Fruit fly (Drosophila melanogaster) whole organism, embryonic: ENCODE data around the gene side-III.

Experiments used
- Antp ChIP-seq: fragments of 200-800 bp; sonication (Bioruptor generic); optimal IDR thresholded peaks from 3 replicates; lab custom pipeline; 2016; ENCODE audit warnings: missing biosample characterization, missing genetic modification characterization
- Blimp-1 ChIP-seq: fragments of 200-800 bp; sonication (Bioruptor generic); optimal IDR thresholded peaks from 3 replicates; lab custom pipeline; 2018; ENCODE audit warnings: missing biosample characterization, missing genetic modification characterization, mild to moderate bottlenecking, moderate library complexity, missing genetic modification reagents
- Bteb2 ChIP-seq: fragments of 200-800 bp; sonication (Bioruptor generic); optimal IDR thresholded peaks from 2 replicates; lab custom pipeline; 2016; ENCODE audit warnings: missing biosample characterization, missing genetic modification characterization
- CG10543 ChIP-seq: fragments of 200-800 bp; sonication (Bioruptor generic); optimal IDR thresholded peaks from 3 replicates; lab custom pipeline; 2017; ENCODE audit warnings: missing biosample characterization, mild to moderate bottlenecking, missing genetic modification characterization, moderate library complexity
- CG12071 ChIP-seq: fragments of 200-800 bp; sonication (Bioruptor generic); optimal IDR thresholded peaks from 3 replicates; lab custom pipeline; 2018; ENCODE audit warnings: missing biosample characterization, mild to moderate bottlenecking, missing genetic modification characterization
- CG1233 ChIP-seq: fragments of 200-800 bp; sonication (Bioruptor generic); optimal IDR thresholded peaks from 4 replicates; lab custom pipeline; 2018; ENCODE audit warnings: missing biosample characterization, mild to moderate bottlenecking, missing genetic modification characterization
- CG14667 ChIP-seq: fragments of 200-800 bp; sonication (Bioruptor generic); IDR thresholded peaks from 2 replicates; pipeline ENCODE4 v1.3.6; 2022; ENCODE audit warnings: missing biosample characterization, missing genetic modification characterization
- CG15479 ChIP-seq: fragments of 200-800 bp; sonication (Bioruptor generic); optimal IDR thresholded peaks from 3 replicates; lab custom pipeline; 2019; ENCODE audit warnings: missing biosample characterization, mild to moderate bottlenecking, missing genetic modification characterization, moderate library complexity
- CG17361 ChIP-seq: fragments of 200-800 bp; sonication (Bioruptor generic); IDR thresholded peaks from 3 replicates; pipeline ENCODE4 v1.3.6; 2022; ENCODE audit warnings: missing biosample characterization, missing genetic modification characterization
- CG3163 ChIP-seq: fragments of 200-800 bp; sonication (Bioruptor generic); optimal IDR thresholded peaks from 3 replicates; lab custom pipeline; 2016; ENCODE audit warnings: missing biosample characterization, missing genetic modification characterization
- CG3726 ChIP-seq: fragments of 200-800 bp; sonication (Bioruptor generic); IDR thresholded peaks from 3 replicates; pipeline ENCODE4, ENCODE4 v1.3.6; 2022; ENCODE audit warnings: missing biosample characterization, missing genetic modification characterization
- CG4404 ChIP-seq: fragments of 200-800 bp; sonication (Bioruptor generic); IDR thresholded peaks from 2 replicates; pipeline ENCODE4 v1.3.6; 2022; ENCODE audit warnings: missing biosample characterization, missing genetic modification characterization
- CG9876 ChIP-seq: fragments of 200-800 bp; sonication (Bioruptor generic); optimal IDR thresholded peaks from 2 replicates; lab custom pipeline; 2016; ENCODE audit warnings: missing biosample characterization, missing genetic modification characterization
- CrebB ChIP-seq: fragments of 200-800 bp; sonication (Bioruptor generic); optimal IDR thresholded peaks from 3 replicates; lab custom pipeline; 2018; ENCODE audit warnings: missing biosample characterization, mild to moderate bottlenecking, missing genetic modification characterization
- D19A ChIP-seq: fragments of 200-800 bp; optimal IDR thresholded peaks from 3 replicates; lab custom pipeline; 2019; ENCODE audit warnings: missing biosample characterization, mild to moderate bottlenecking, missing genetic modification characterization, moderate library complexity
- Deaf1 ChIP-seq: fragments of 200-800 bp; optimal IDR thresholded peaks from 3 replicates; lab custom pipeline; 2019; ENCODE audit warnings: missing biosample characterization, mild to moderate bottlenecking, missing genetic modification characterization, moderate library complexity
- Eip74EF ChIP-seq, 2 experiments: fragments of 200-800 bp in 1 of 2; fragments of >200 bp in 1 of 2; sonication (Bioruptor generic) in 1 of 2; optimal IDR thresholded peaks; 2 replicates each; lab custom pipeline; 2017 to 2019; ENCODE audit warnings: missing biosample characterization in 2 of 2, missing genetic modification characterization in 2 of 2, mild to moderate bottlenecking in 1 of 2, moderate library complexity in 1 of 2
- Ets65A ChIP-seq: fragments of 200-800 bp; sonication (Bioruptor generic); peaks from one replicate; lab custom pipeline; 2016; ENCODE audit warnings: missing biosample characterization, missing genetic modification characterization
- HLHmδ ChIP-seq: fragments of 200-800 bp; sonication (Bioruptor generic); optimal IDR thresholded peaks from 2 replicates; lab custom pipeline; 2018; ENCODE audit warnings: missing biosample characterization, mild to moderate bottlenecking, missing genetic modification characterization, moderate library complexity
- Hand ChIP-seq: fragments of 200-800 bp; sonication (Bioruptor generic); optimal IDR thresholded peaks from 2 replicates; lab custom pipeline; 2017; ENCODE audit warnings: mild to moderate bottlenecking, missing biosample characterization, missing genetic modification reagents, missing genetic modification characterization
- Hsf ChIP-seq: fragments of 200-800 bp; sonication (Bioruptor generic); optimal IDR thresholded peaks from 3 replicates; lab custom pipeline; 2016; ENCODE audit warnings: missing biosample characterization, missing genetic modification characterization
- Jarid2 ChIP-seq: fragments of 200-800 bp; sonication (Bioruptor generic); optimal IDR thresholded peaks from 3 replicates; lab custom pipeline; 2017; ENCODE audit warnings: mild to moderate bottlenecking, missing biosample characterization, missing genetic modification reagents, missing genetic modification characterization
- NK7.1 ChIP-seq: fragments of 200-800 bp; sonication (Bioruptor generic); optimal IDR thresholded peaks from 3 replicates; lab custom pipeline; 2016; ENCODE audit warnings: missing biosample characterization, missing genetic modification characterization
- Nf-YC ChIP-seq: fragments of 200-800 bp; optimal IDR thresholded peaks from 3 replicates; lab custom pipeline; 2019; ENCODE audit warnings: missing biosample characterization, mild to moderate bottlenecking, missing genetic modification characterization, moderate library complexity
- Ravus ChIP-seq: fragments of 200-800 bp; sonication (Bioruptor generic); IDR thresholded peaks from 2 replicates; pipeline ENCODE4 v1.3.6; 2022; ENCODE audit warnings: missing biosample characterization, missing genetic modification characterization
- Rfx ChIP-seq: fragments of 200-800 bp; sonication (Bioruptor generic); IDR thresholded peaks from 2 replicates; pipeline ENCODE4 v1.3.6; 2022; ENCODE audit warnings: missing biosample characterization, missing genetic modification characterization
- abd-A ChIP-seq: fragments of 200-800 bp; sonication (Bioruptor generic); optimal IDR thresholded peaks from 3 replicates; lab custom pipeline; 2019; ENCODE audit warnings: missing biosample characterization, mild to moderate bottlenecking, missing genetic modification characterization, moderate library complexity
- ap ChIP-seq: fragments of 200-800 bp; sonication (Bioruptor generic); IDR thresholded peaks from 2 replicates; pipeline ENCODE4 v1.3.6; 2022; ENCODE audit warnings: missing biosample characterization, missing genetic modification characterization
- ato ChIP-seq: fragments of 200-800 bp; sonication (Bioruptor generic); IDR thresholded peaks from 2 replicates; pipeline ENCODE4 v1.3.6; 2022; ENCODE audit warnings: missing biosample characterization, missing genetic modification characterization; ENCODE audit not compliant: partially characterized antibody
- bsh ChIP-seq, 2 experiments: fragments of 200-800 bp; sonication (Bioruptor generic); optimal IDR thresholded peaks; 2 replicates each; lab custom pipeline; 2017 to 2018; ENCODE audit warnings: mild to moderate bottlenecking in 2 of 2, missing biosample characterization in 2 of 2, missing genetic modification characterization in 2 of 2, moderate library complexity in 1 of 2
- cas ChIP-seq: fragments of 200-800 bp; sonication (Bioruptor generic); IDR thresholded peaks from 2 replicates; pipeline ENCODE4 v1.3.6; 2022; ENCODE audit warnings: missing biosample characterization, missing genetic modification characterization
- chm ChIP-seq: fragments of 200-800 bp; sonication (Bioruptor generic); IDR thresholded peaks from 2 replicates; pipeline ENCODE4 v1.3.6; 2022; ENCODE audit warnings: missing biosample characterization, missing genetic modification characterization
- chn ChIP-seq: fragments of 200-800 bp; sonication (Bioruptor generic); optimal IDR thresholded peaks from 2 replicates; lab custom pipeline; 2016; ENCODE audit warnings: missing biosample characterization, missing genetic modification characterization
- fu2 ChIP-seq: fragments of 200-800 bp; sonication (Bioruptor generic); optimal IDR thresholded peaks from 2 replicates; lab custom pipeline; 2016; ENCODE audit warnings: missing biosample characterization, missing genetic modification characterization
- ham ChIP-seq: fragments of 200-800 bp; sonication (Bioruptor generic); IDR thresholded peaks from 2 replicates; pipeline ENCODE4 v1.3.6; 2022; ENCODE audit warnings: missing biosample characterization, missing genetic modification characterization
- hbn ChIP-seq: fragments of 200-800 bp; sonication (Bioruptor generic); IDR thresholded peaks from 2 replicates; pipeline ENCODE4 v1.3.6; 2022; ENCODE audit warnings: missing biosample characterization, missing genetic modification characterization; ENCODE audit not compliant: partially characterized antibody
- jumu ChIP-seq: fragments of 200-800 bp; sonication (Bioruptor generic); optimal IDR thresholded peaks from 3 replicates; lab custom pipeline; 2016; ENCODE audit warnings: missing biosample characterization, missing genetic modification characterization
- kay ChIP-seq: fragments of 200-800 bp; sonication (Bioruptor generic); optimal IDR thresholded peaks from 2 replicates; lab custom pipeline; 2016; ENCODE audit warnings: missing biosample characterization, missing genetic modification characterization
- lmd ChIP-seq: fragments of 200-800 bp; sonication (Bioruptor generic); IDR thresholded peaks from 2 replicates; pipeline ENCODE4 v1.3.6; 2022; ENCODE audit warnings: missing biosample characterization, missing genetic modification characterization
- onecut ChIP-seq: fragments of 200-800 bp; sonication (Bioruptor generic); IDR thresholded peaks from 2 replicates; pipeline ENCODE4 v1.3.6; 2022; ENCODE audit warnings: missing biosample characterization, missing genetic modification characterization
- pita ChIP-seq: fragments of 200-800 bp; sonication (Bioruptor generic); optimal IDR thresholded peaks from 2 replicates; lab custom pipeline; 2017; ENCODE audit warnings: missing biosample characterization, mild to moderate bottlenecking, missing genetic modification characterization
- pum ChIP-seq: fragments of 200-800 bp; sonication (Bioruptor generic); optimal IDR thresholded peaks from 2 replicates; lab custom pipeline; 2016; ENCODE audit warnings: missing biosample characterization, missing genetic modification characterization
- rib ChIP-seq: fragments of 200-800 bp; sonication (Bioruptor generic); IDR thresholded peaks from 2 replicates; pipeline ENCODE4 v1.3.6; 2022; ENCODE audit warnings: missing biosample characterization, missing genetic modification characterization
- schlank ChIP-seq: fragments of 200-800 bp; sonication (Bioruptor generic); optimal IDR thresholded peaks from 2 replicates; lab custom pipeline; 2018; ENCODE audit warnings: missing biosample characterization, mild to moderate bottlenecking, missing genetic modification characterization
- slbo ChIP-seq: fragments of 200-800 bp; sonication (Bioruptor generic); IDR thresholded peaks from 2 replicates; pipeline ENCODE4 v1.3.6; 2022; ENCODE audit warnings: missing biosample characterization, missing genetic modification characterization
- vvl ChIP-seq: fragments of 200-800 bp; sonication (Bioruptor generic); IDR thresholded peaks from 2 replicates; pipeline ENCODE4 v1.3.6; 2022; ENCODE audit warnings: missing biosample characterization, missing genetic modification characterization
- z ChIP-seq: fragments of 200-800 bp; sonication (Bioruptor generic); IDR thresholded peaks from 3 replicates; pipeline ENCODE4 v1.3.6; 2022; ENCODE audit warnings: missing biosample characterization, missing genetic modification characterization

The side-III gene

dm6 chr3R:5959382-5959781, at the start of gene side-III:
Gene side-III, minus strand, starts transcription at chr3R:5959555.
- TF ChIP-seq schlank (tag; lab: Kevin White, UChicago) (no peak), Rfx (GFP tag; lab: Robert Waterston, UW) (0 out of 2 replicates have a peak, but pooled peaks have one; percentile 8), HLHmδ (GFP tag; lab: Kevin White, UChicago) (no peak), CrebB (tag; lab: Kevin White, UChicago) (no peak), Antp (GFP tag; lab: Kevin White, UChicago) (no peak), CG17361 (GFP tag; lab: Robert Waterston, UW) (no peak), Nf-YC (tag; lab: Kevin White, UChicago) (peak; percentile 11), CG1233 (no peak), Jarid2 (GFP tag; lab: Kevin White, UChicago) (peak; percentile 6), Deaf1 (tag; lab: Kevin White, UChicago) (peak; percentile 96), Bteb2 (GFP tag; lab: Kevin White, UChicago) (no peak), NK7.1 (GFP tag; lab: Kevin White, UChicago) (no peak), Ets65A (GFP tag; lab: Kevin White, UChicago) (peak; percentile 54), onecut (GFP tag; lab: Robert Waterston, UW) (peak; percentile 51), z (GFP tag; lab: Robert Waterston, UW) (peak; percentile 89), abd-A (peak; percentile 6), CG14667 (0 out of 2 replicates have a peak, but pooled peaks have one; percentile 7)

DNA sequence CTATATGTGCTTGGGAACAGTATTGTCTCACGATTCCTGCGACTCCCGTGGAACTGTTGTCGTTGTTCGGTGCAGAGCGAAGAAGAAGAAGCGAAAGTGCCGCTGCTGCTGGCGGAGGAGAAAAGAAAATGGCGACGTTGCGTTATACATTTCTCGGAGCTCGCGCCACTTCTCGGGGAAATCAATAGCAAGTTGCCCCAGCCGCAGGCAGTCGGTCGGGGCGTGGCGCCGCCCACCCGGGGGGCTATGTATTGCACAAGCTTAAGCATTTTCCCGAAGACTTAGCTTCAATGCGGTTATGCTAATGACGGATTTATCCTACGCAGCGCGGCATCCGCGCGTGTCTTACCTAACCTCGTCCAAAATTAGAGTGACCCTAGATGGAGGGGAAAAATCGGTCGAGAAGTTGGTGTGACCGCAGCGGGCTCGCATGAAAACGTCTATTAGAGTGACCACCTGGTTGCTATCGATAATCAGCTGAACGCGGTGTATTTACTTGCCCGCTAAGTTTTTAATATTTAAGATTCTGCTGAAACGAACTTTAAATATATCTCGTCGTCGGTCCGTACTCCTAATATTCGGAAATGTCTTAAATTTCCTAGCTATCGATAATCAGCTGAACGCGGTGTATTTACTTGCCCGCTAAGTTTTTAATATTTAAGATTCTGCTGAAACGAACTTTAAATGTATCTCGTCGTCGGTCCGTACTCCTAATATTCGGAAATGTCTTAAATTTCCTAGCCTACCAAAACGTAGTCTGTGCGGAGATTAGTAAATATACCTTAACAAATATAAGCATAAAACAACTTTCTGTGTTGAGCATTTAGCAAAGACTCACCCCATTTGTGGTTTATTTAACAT, 49.1 kb upstream of the side-III start, which contains the start of gene Rm62:
Gene Rm62 (minus strand): TSS at position 378 of the 861 bp plus-strand sequence.
- TF ChIP-seq hbn (peak; percentile 21; the same call in 1 of the 2 replicates), chn (GFP tag; lab: Kevin White, UChicago) (peak; percentile 14), pita (GFP tag; lab: Kevin White, UChicago) (peak; percentile 20), fu2 (peak; percentile 27), chm (GFP tag; lab: Robert Waterston, UW) (peak; percentile 83), schlank (tag; lab: Kevin White, UChicago) (no peak), CG12071 (GFP tag; lab: Kevin White, UChicago) (peak; percentile 44), Blimp-1 (peak; percentile 42), CG4404 (no peak), CG1233 (peak; percentile 32), CG15479 (GFP tag; lab: Kevin White, UChicago) (peak; percentile 40), Hsf (GFP tag; lab: Kevin White, UChicago) (no peak), pum (GFP tag; lab: Kevin White, UChicago) (no peak), D19A (tag; lab: Kevin White, UChicago) (no peak), CG9876 (GFP tag; lab: Kevin White, UChicago) (no peak), ato (GFP tag; lab: Robert Waterston, UW) (0 out of 2 replicates have a peak, but pooled peaks have one; percentile 45), kay (GFP tag; lab: Kevin White, UChicago) (no peak), Eip74EF (GFP tag; optimal IDR thresholded peaks at IDR 0.05; lab: Kevin White, UChicago) (peak in 1 of 2 experiments; percentile 21), lmd (GFP tag; lab: Robert Waterston, UW) (no peak), slbo (GFP tag; lab: Robert Waterston, UW) (0 out of 2 replicates have a peak, but pooled peaks have one; percentile 39), bsh (GFP tag; optimal IDR thresholded peaks at IDR 0.05; lab: Kevin White, UChicago) (peak; percentile 2 to 12), rib (GFP tag; lab: Robert Waterston, UW) (peak; percentile 47; the same call in 1 of the 2 replicates), ap (GFP tag; lab: Robert Waterston, UW) (no peak), CG3163 (GFP tag; lab: Kevin White, UChicago) (no peak), ham (no peak), Antp (GFP tag; lab: Kevin White, UChicago) (peak; percentile 30), vvl (peak; percentile 88), CG3726 (no peak), jumu (GFP tag; lab: Kevin White, UChicago) (no peak), Jarid2 (GFP tag; lab: Kevin White, UChicago) (peak; percentile 61), Ravus (no peak), CG10543 (GFP tag; lab: Kevin White, UChicago) (peak; percentile 8), cas (GFP tag; lab: Robert Waterston, UW) (no peak), Hand (GFP tag; lab: Kevin White, UChicago) (peak; percentile 11), CG14667 (no peak)
